Fruit fly (Drosophila melanogaster): ENCODE results near the gene CG13995.

DNA sequence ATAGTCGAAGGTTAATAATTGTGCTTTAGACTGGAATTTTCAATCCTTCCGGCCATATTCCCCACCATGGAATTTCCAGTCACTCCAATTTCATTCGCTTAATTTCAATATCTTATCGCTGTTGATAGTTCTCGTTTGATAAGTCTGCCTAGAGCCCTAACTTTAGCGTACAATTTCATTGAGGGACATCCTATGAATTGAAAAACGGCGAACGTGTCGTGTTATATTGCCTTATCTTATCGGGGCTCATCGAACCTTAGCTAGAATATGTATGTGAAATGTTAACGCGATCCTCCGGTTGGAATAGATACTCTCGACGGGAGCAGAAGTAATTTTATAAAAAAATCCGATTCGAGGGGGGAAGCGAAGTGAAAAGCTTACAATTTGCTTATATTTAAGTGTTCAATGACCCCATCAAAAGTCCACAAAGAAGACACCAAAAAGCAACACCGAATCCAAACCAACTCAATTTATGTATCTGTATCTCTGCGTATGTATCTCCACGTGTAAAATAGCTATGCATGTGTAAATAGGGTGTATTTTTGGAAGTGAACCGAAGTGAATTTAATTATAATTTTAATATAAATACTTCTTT is 35.6 kb downstream of the CG13995 start:
- TF ChIP-seq ovo (GFP tag; optimal IDR thresholded peaks at IDR 0.05) (no peak), Hr96 (GFP tag; optimal IDR thresholded peaks at IDR 0.05) (no peak), tj (GFP tag; optimal IDR thresholded peaks at IDR 0.05) (no peak), Mnt (GFP tag; optimal IDR thresholded peaks at IDR 0.05) (no peak), Crg-1 (GFP tag; optimal IDR thresholded peaks at IDR 0.05) (no peak), CG12768 (GFP tag; optimal IDR thresholded peaks at IDR 0.05) (no peak), CG11617 (GFP tag; optimal IDR thresholded peaks at IDR 0.05) (no peak), CG7045 (GFP tag; optimal IDR thresholded peaks at IDR 0.05) (no peak), pad (GFP tag; optimal IDR thresholded peaks at IDR 0.05) (no peak)

All from whole organism, adult.